Worm (Caenorhabditis elegans): ENCODE results near the gene gldi-3.

The gldi-3 gene

ce11 chrII:9306835-9307234, 26.9 kb upstream of the gldi-3 start:
- TF ChIP-seq nhr-237 (tag; optimal IDR thresholded peaks at IDR 0.05) (no peak), ces-1 (GFP tag; optimal IDR thresholded peaks at IDR 0.05) (peak; percentile 98), ceh-43 (GFP tag; optimal IDR thresholded peaks at IDR 0.05) (no peak), unc-120 (tag; optimal IDR thresholded peaks at IDR 0.05; ENCODE audit: poor library complexity, severe bottlenecking) (peak; percentile 79), cnd-1 (tag; optimal IDR thresholded peaks at IDR 0.05) (peak; percentile 12), hlh-1 (tag; optimal IDR thresholded peaks at IDR 0.05) (peak; percentile 54), mab-5 (tag; optimal IDR thresholded peaks at IDR 0.05) (peak; percentile 52), unc-62 (GFP tag; optimal IDR thresholded peaks at IDR 0.05) (peak; percentile 96)

- TF ChIP-seq nhr-2 (tag; optimal IDR thresholded peaks at IDR 0.05), result no peak
- no peak for TF ChIP-seq nhr-76 (tag; optimal IDR thresholded peaks at IDR 0.05)
- TF ChIP-seq nhr-28 (tag; optimal IDR thresholded peaks at IDR 0.05), result no peak
- TF ChIP-seq unc-62 (GFP tag; optimal IDR thresholded peaks at IDR 0.05), result peak; percentile 30
- no peak for TF ChIP-seq ceh-43 (GFP tag; optimal IDR thresholded peaks at IDR 0.05)
- TF ChIP-seq drap-1 (GFP tag; optimal IDR thresholded peaks at IDR 0.05), result no peak
- TF ChIP-seq bed-3 (GFP tag; optimal IDR thresholded peaks at IDR 0.05), result no peak
- no peak for TF ChIP-seq lsy-2 (tag; optimal IDR thresholded peaks at IDR 0.05)
- no peak for TF ChIP-seq snpc-4 (tag; optimal IDR thresholded peaks at IDR 0.05)
- TF ChIP-seq ces-1 (GFP tag; optimal IDR thresholded peaks at IDR 0.05), result peak; percentile 85
Measured at ce11 chrII:9305575-9305974, 25.7 kb upstream of the gldi-3 start.

- peak; percentile 94 for TF ChIP-seq ces-1 (GFP tag; optimal IDR thresholded peaks at IDR 0.05)
- TF ChIP-seq cnd-1 (tag; optimal IDR thresholded peaks at IDR 0.05), result peak; percentile 20
- no peak for TF ChIP-seq tbx-8 (GFP tag; optimal IDR thresholded peaks at IDR 0.05)
- peak; percentile 26 for TF ChIP-seq hlh-1 (tag; optimal IDR thresholded peaks at IDR 0.05)
- TF ChIP-seq unc-120 (tag; optimal IDR thresholded peaks at IDR 0.05; ENCODE audit: poor library complexity, severe bottlenecking), result no peak
- peak; percentile 34 for TF ChIP-seq mls-2 (tag; optimal IDR thresholded peaks at IDR 0.05)
Measured at ce11 chrII:9304849-9305248, 25.0 kb upstream of the gldi-3 start.

- no peak for TF ChIP-seq nhr-12 (tag; optimal IDR thresholded peaks at IDR 0.05)
- TF ChIP-seq ces-1 (GFP tag; optimal IDR thresholded peaks at IDR 0.05), result peak; percentile 8
Measured at ce11 chrII:9303545-9303944, 23.6 kb upstream of the gldi-3 start.

ce11 chrII:9301065-9301464, 21.2 kb upstream of the gldi-3 start:
- TF ChIP-seq elt-1 (tag; optimal IDR thresholded peaks at IDR 0.05; ENCODE audit: borderline replicate concordance, insufficient read depth) (peak; percentile 22), mls-2 (tag; optimal IDR thresholded peaks at IDR 0.05) (no peak), ham-2 (GFP tag; optimal IDR thresholded peaks at IDR 0.05) (no peak), nhr-2 (tag; optimal IDR thresholded peaks at IDR 0.05) (peak; percentile 28), tbx-8 (GFP tag; optimal IDR thresholded peaks at IDR 0.05) (no peak)

ce11 chrII:9299679-9300078, 19.8 kb upstream of the gldi-3 start:
- TF ChIP-seq drap-1 (GFP tag; optimal IDR thresholded peaks at IDR 0.05), result no peak
- TF ChIP-seq hlh-1 (tag; optimal IDR thresholded peaks at IDR 0.05), result peak; percentile 31
- peak; percentile 53 for TF ChIP-seq unc-62 (GFP tag; optimal IDR thresholded peaks at IDR 0.05)
- TF ChIP-seq snpc-4 (tag; optimal IDR thresholded peaks at IDR 0.05), result no peak
- no peak for TF ChIP-seq elt-3 (tag; optimal IDR thresholded peaks at IDR 0.05)
- TF ChIP-seq lin-13 (tag; optimal IDR thresholded peaks at IDR 0.05), result no peak
- peak; percentile 88 for TF ChIP-seq mab-5 (tag; optimal IDR thresholded peaks at IDR 0.05)
- TF ChIP-seq unc-120 (tag; optimal IDR thresholded peaks at IDR 0.05; ENCODE audit: poor library complexity, severe bottlenecking), result peak; percentile 10
- no peak for TF ChIP-seq ceh-43 (GFP tag; optimal IDR thresholded peaks at IDR 0.05)

- TF ChIP-seq nhr-28 (tag; optimal IDR thresholded peaks at IDR 0.05) (no peak), unc-39 (tag; optimal IDR thresholded peaks at IDR 0.05) (no peak), ham-2 (GFP tag; optimal IDR thresholded peaks at IDR 0.05) (no peak), ceh-83 (GFP tag; optimal IDR thresholded peaks at IDR 0.05) (no peak)
Measured at ce11 chrII:9295678-9296077, 15.8 kb upstream of the gldi-3 start, which contains the start of gene C01G6.9. Gene C01G6.9 (minus strand): TSS chrII:9295818.

- TF ChIP-seq lsy-2 (tag; optimal IDR thresholded peaks at IDR 0.05), result no peak
- TF ChIP-seq nhr-76 (tag; optimal IDR thresholded peaks at IDR 0.05), result no peak
- TF ChIP-seq pha-4 (tag; optimal IDR thresholded peaks at IDR 0.05), result no peak
- no peak for TF ChIP-seq ham-2 (GFP tag; optimal IDR thresholded peaks at IDR 0.05)
- TF ChIP-seq ceh-43 (GFP tag; optimal IDR thresholded peaks at IDR 0.05), result no peak
- no peak for TF ChIP-seq sptf-1 (tag; optimal IDR thresholded peaks at IDR 0.05)
- TF ChIP-seq lin-32 (GFP tag; optimal IDR thresholded peaks at IDR 0.05), result no peak
- TF ChIP-seq bed-3 (GFP tag; optimal IDR thresholded peaks at IDR 0.05), result no peak
- no peak for TF ChIP-seq tbx-8 (GFP tag; optimal IDR thresholded peaks at IDR 0.05)
- TF ChIP-seq drap-1 (GFP tag; optimal IDR thresholded peaks at IDR 0.05), result no peak
- no peak for TF ChIP-seq flh-1 (GFP tag; optimal IDR thresholded peaks at IDR 0.05)
- no peak for TF ChIP-seq elt-1 (tag; optimal IDR thresholded peaks at IDR 0.05; ENCODE audit: borderline replicate concordance, insufficient read depth)
Measured at ce11 chrII:9291632-9292031, 11.7 kb upstream of the gldi-3 start, which contains the start of gene acs-7. Gene acs-7 (plus strand): TSS chrII:9292017.

Measured in whole organism, mixed stage, embryonic.